Worm (Caenorhabditis elegans) whole organism, L3 larva: Measurements from ENCODE around the gene nfi-1.
A peak's percentile ranks its signal among the peaks of the same experiment; 100 is the strongest.

Experiments
- R02D3.7 ChIP-seq: fragments of 150-350 bp; optimal IDR thresholded peaks from 2 replicates; lab custom pipeline; 2014; ENCODE audit warnings: missing biosample characterization, missing genetic modification characterization
- ama-1 ChIP-seq: fragments of 150-350 bp; optimal IDR thresholded peaks from 2 replicates; lab custom pipeline; 2018
- ceh-16 ChIP-seq: sonication (generic microtip); optimal IDR thresholded peaks from 2 replicates; lab custom pipeline; 2017; ENCODE audit warnings: missing biosample characterization, missing genetic modification characterization
- ceh-28 ChIP-seq: fragments of 150-350 bp; optimal IDR thresholded peaks from 2 replicates; lab custom pipeline; 2014; ENCODE audit warnings: missing biosample characterization, missing genetic modification reagents, missing genetic modification characterization
- ceh-9 ChIP-seq: sonication (generic microtip); optimal IDR thresholded peaks from 2 replicates; lab custom pipeline; 2018; ENCODE audit warnings: missing biosample characterization, missing genetic modification characterization
- daf-12 ChIP-seq: fragments of 150-350 bp; optimal IDR thresholded peaks from 2 replicates; lab custom pipeline; 2014; ENCODE audit warnings: missing biosample characterization, missing genetic modification reagents, missing genetic modification characterization
- egl-27 ChIP-seq: sonication (generic microtip); optimal IDR thresholded peaks from 4 replicates; lab custom pipeline; 2017; ENCODE audit warnings: missing biosample characterization, missing genetic modification reagents, missing genetic modification characterization
- egl-5 ChIP-seq: fragments of 150-350 bp; optimal IDR thresholded peaks from 2 replicates; lab custom pipeline; 2017; ENCODE audit warnings: missing biosample characterization, missing genetic modification reagents, missing genetic modification characterization, inconsistent platforms
- elt-2 ChIP-seq: sonication (generic microtip); optimal IDR thresholded peaks from 2 replicates; lab custom pipeline; 2016; ENCODE audit warnings: missing genetic modification reagents, mild to moderate bottlenecking, missing genetic modification characterization, missing compliant biosample characterization
- elt-3 ChIP-seq, 3 experiments: fragments of 150-350 bp in 1 of 3; sonication (generic microtip) in 2 of 3; optimal IDR thresholded peaks; 2 replicates in 2 of 3; 4 replicates in 1 of 3; lab custom pipeline; 2014 to 2017; ENCODE audit warnings: missing biosample characterization in 3 of 3, missing genetic modification characterization in 3 of 3
- eor-1 ChIP-seq, 2 experiments: fragments of 150-350 bp; optimal IDR thresholded peaks; 2 replicates each; lab custom pipeline; 2014 to 2018; ENCODE audit warnings: missing biosample characterization in 2 of 2, missing genetic modification characterization in 2 of 2
- fkh-10 ChIP-seq: sonication (generic microtip); optimal IDR thresholded peaks from 2 replicates; lab custom pipeline; 2017; ENCODE audit warnings: missing biosample characterization, missing genetic modification reagents, missing genetic modification characterization
- fkh-2 ChIP-seq: fragments of 150-350 bp; optimal IDR thresholded peaks from 2 replicates; lab custom pipeline; 2014; ENCODE audit warnings: missing biosample characterization, missing genetic modification reagents, missing genetic modification characterization
- fos-1 ChIP-seq: fragments of 150-350 bp; optimal IDR thresholded peaks from 2 replicates; lab custom pipeline; 2014; ENCODE audit warnings: missing biosample characterization, missing genetic modification characterization
- hmg-11 ChIP-seq: sonication (generic microtip); optimal IDR thresholded peaks from 2 replicates; lab custom pipeline; 2016; ENCODE audit warnings: missing genetic modification characterization, missing compliant biosample characterization
- jun-1 ChIP-seq: fragments of 150-350 bp; optimal IDR thresholded peaks from 2 replicates; lab custom pipeline; 2014; ENCODE audit warnings: missing biosample characterization, missing genetic modification reagents, missing genetic modification characterization
- lin-39 ChIP-seq: fragments of 150-350 bp; optimal IDR thresholded peaks from 2 replicates; lab custom pipeline; 2018; ENCODE audit warnings: missing biosample characterization, missing genetic modification reagents, missing genetic modification characterization
- lsy-12 ChIP-seq: sonication (generic microtip); optimal IDR thresholded peaks from 2 replicates; lab custom pipeline; 2016; ENCODE audit warnings: mild to moderate bottlenecking, missing genetic modification characterization, missing compliant biosample characterization
- mml-1 ChIP-seq: fragments of 150-350 bp; sonication (generic microtip); optimal IDR thresholded peaks from 3 replicates; lab custom pipeline; 2014; ENCODE audit warnings: missing biosample characterization, missing genetic modification characterization
- nfya-1 ChIP-seq: sonication (generic microtip); optimal IDR thresholded peaks from 2 replicates; lab custom pipeline; 2017; ENCODE audit warnings: missing genetic modification characterization, mild to moderate bottlenecking, missing compliant biosample characterization, antibody characterized with exemption, moderate library complexity; ENCODE audit not compliant: insufficient read depth
- nhr-11 ChIP-seq: fragments of 150-350 bp; optimal IDR thresholded peaks from 2 replicates; lab custom pipeline; 2014; ENCODE audit warnings: missing biosample characterization, missing genetic modification characterization
- nhr-12 ChIP-seq: fragments of 150-350 bp; optimal IDR thresholded peaks from 2 replicates; lab custom pipeline; 2014; ENCODE audit warnings: missing biosample characterization, missing genetic modification characterization
- nhr-23 ChIP-seq: fragments of 150-350 bp; optimal IDR thresholded peaks from 2 replicates; lab custom pipeline; 2014; ENCODE audit warnings: missing biosample characterization, missing genetic modification reagents, missing genetic modification characterization
- nhr-25 ChIP-seq: sonication (generic microtip); optimal IDR thresholded peaks from 2 replicates; lab custom pipeline; 2017; ENCODE audit warnings: missing biosample characterization, missing genetic modification characterization
- nhr-43 ChIP-seq: sonication (generic microtip); optimal IDR thresholded peaks from 2 replicates; lab custom pipeline; 2016; ENCODE audit warnings: mild to moderate bottlenecking, missing genetic modification characterization, missing compliant biosample characterization; ENCODE audit not compliant: poor library complexity, severe bottlenecking
- nhr-67 ChIP-seq: fragments of 150-350 bp; optimal IDR thresholded peaks from 2 replicates; lab custom pipeline; 2014; ENCODE audit warnings: missing biosample characterization, missing genetic modification characterization
- nhr-77 ChIP-seq: fragments of 150-350 bp; optimal IDR thresholded peaks from 2 replicates; lab custom pipeline; 2014; ENCODE audit warnings: missing biosample characterization, missing genetic modification characterization
- pha-4 ChIP-seq: fragments of 150-350 bp; optimal IDR thresholded peaks from 2 replicates; lab custom pipeline; 2014; ENCODE audit warnings: missing biosample characterization, missing genetic modification reagents, missing genetic modification characterization
- pqm-1 ChIP-seq: fragments of 150-350 bp; optimal IDR thresholded peaks from 2 replicates; lab custom pipeline; 2017; ENCODE audit warnings: missing biosample characterization, missing genetic modification characterization, inconsistent platforms
- sea-2 ChIP-seq: fragments of 150-350 bp; sonication (generic microtip); optimal IDR thresholded peaks from 4 replicates; lab custom pipeline; 2014; ENCODE audit warnings: missing biosample characterization, missing genetic modification reagents, missing genetic modification characterization
- skn-1 ChIP-seq: fragments of 150-350 bp; optimal IDR thresholded peaks from 2 replicates; lab custom pipeline; 2014; ENCODE audit warnings: missing biosample characterization, missing genetic modification characterization
- snpc-4 ChIP-seq: fragments of 150-350 bp; optimal IDR thresholded peaks from 2 replicates; lab custom pipeline; 2014; ENCODE audit warnings: missing biosample characterization, missing genetic modification characterization
- tbx-2 ChIP-seq: sonication (generic microtip); optimal IDR thresholded peaks from 2 replicates; lab custom pipeline; 2016; ENCODE audit warnings: mild to moderate bottlenecking, missing genetic modification characterization, missing compliant biosample characterization
- unc-39 ChIP-seq: sonication (generic microtip); optimal IDR thresholded peaks from 4 replicates; lab custom pipeline; 2017; ENCODE audit warnings: missing biosample characterization, missing genetic modification characterization
- unc-62 ChIP-seq: fragments of 150-350 bp; sonication (generic microtip); optimal IDR thresholded peaks from 4 replicates; lab custom pipeline; 2014; ENCODE audit warnings: missing biosample characterization, missing genetic modification reagents, missing genetic modification characterization
- zag-1 ChIP-seq: fragments of 150-350 bp; optimal IDR thresholded peaks from 2 replicates; lab custom pipeline; 2014; ENCODE audit warnings: missing biosample characterization, missing genetic modification characterization

The nfi-1 gene

ce11 chrII:7549035-7549434 lies 11.1 kb downstream of the nfi-1 start, which contains the start of gene tph-1:
tph-1 (plus strand) TSS chrII:7549335.
- TF ChIP-seq zag-1 (no peak), ama-1 (lab: Kevin White, UChicago) (no peak), nhr-77 (tag; lab: Kevin White, UChicago) (no peak), tbx-2 (tag; lab: Kevin White, UChicago) (no peak), eor-1 (tag; optimal IDR thresholded peaks at IDR 0.05; lab: Kevin White, UChicago) (no peak), nhr-12 (tag; lab: Kevin White, UChicago) (no peak), fkh-2 (tag; lab: Kevin White, UChicago) (no peak), unc-39 (tag; lab: Kevin White, UChicago) (no peak), jun-1 (no peak), elt-2 (tag; lab: Kevin White, UChicago) (no peak), skn-1 (tag; lab: Kevin White, UChicago) (no peak), ceh-9 (tag; lab: Kevin White, UChicago) (no peak), nhr-11 (tag; lab: Kevin White, UChicago) (no peak), fos-1 (tag; lab: Kevin White, UChicago) (no peak), pqm-1 (no peak), fkh-10 (GFP tag; lab: Kevin White, UChicago) (no peak), mml-1 (no peak), unc-62 (GFP tag; lab: Kevin White, UChicago) (no peak), elt-3 (tag; optimal IDR thresholded peaks at IDR 0.05; lab: Kevin White, UChicago) (no peak)

DNA sequence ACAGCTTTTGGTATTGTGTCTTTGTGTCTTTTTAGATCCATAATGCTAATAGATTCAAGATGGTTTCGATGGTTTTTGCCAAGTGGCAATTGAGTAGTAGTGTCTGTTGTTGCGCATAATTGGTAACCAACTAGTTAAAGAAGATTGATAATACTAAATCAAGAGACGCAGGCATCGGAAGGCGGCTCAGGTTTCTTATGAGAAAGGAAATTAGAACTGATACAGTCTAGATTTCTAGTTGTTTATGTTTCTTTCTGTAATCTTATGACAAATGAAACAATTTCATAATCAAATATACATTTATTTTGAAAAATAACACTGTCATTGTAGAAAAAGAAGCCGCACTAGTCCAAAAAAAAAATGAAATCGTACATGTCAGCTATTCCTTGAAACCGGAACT lies 15.8 kb downstream of the nfi-1 start, which contains the start of gene ZK1290.10:
Gene ZK1290.10, minus strand, starts transcription at position 101 of the 400 bp plus-strand sequence.
- TF ChIP-seq egl-27: no peak
- TF ChIP-seq lin-39: no peak
- no peak for TF ChIP-seq fos-1 (tag; lab: Kevin White, UChicago)
- no peak for TF ChIP-seq jun-1
- no peak for TF ChIP-seq nhr-25 (tag; lab: Kevin White, UChicago)
- TF ChIP-seq hmg-11 (tag; lab: Kevin White, UChicago): no peak
- no peak for TF ChIP-seq nhr-43
- no peak for TF ChIP-seq fkh-2 (tag; lab: Kevin White, UChicago)
- TF ChIP-seq ceh-9 (tag; lab: Kevin White, UChicago): no peak
- no peak for TF ChIP-seq eor-1 (tag; optimal IDR thresholded peaks at IDR 0.05; lab: Kevin White, UChicago)
- no peak for TF ChIP-seq ceh-16 (tag; lab: Kevin White, UChicago)
- no peak for TF ChIP-seq R02D3.7 (tag; lab: Kevin White, UChicago)
- no peak for TF ChIP-seq unc-62 (GFP tag; lab: Kevin White, UChicago)
- no peak for TF ChIP-seq nfya-1
- TF ChIP-seq daf-12 (tag; lab: Kevin White, UChicago): no peak
- TF ChIP-seq egl-5 (tag; lab: Kevin White, UChicago): no peak
- TF ChIP-seq ceh-28 (tag; lab: Kevin White, UChicago): no peak
- no peak for TF ChIP-seq lsy-12
- no peak for TF ChIP-seq elt-2 (tag; lab: Kevin White, UChicago)
- no peak for TF ChIP-seq snpc-4 (tag; lab: Kevin White, UChicago)

ce11 chrII:7554716-7555247 lies 16.8 kb downstream of the nfi-1 start:
- TF ChIP-seq snpc-4 (tag; lab: Kevin White, UChicago): no peak
- TF ChIP-seq pha-4 (tag; lab: Kevin White, UChicago): peak; percentile 55
- TF ChIP-seq sea-2 (GFP tag; lab: Kevin White, UChicago): no peak
- no peak for TF ChIP-seq ceh-16 (tag; lab: Kevin White, UChicago)
- TF ChIP-seq nhr-67 (tag; lab: Kevin White, UChicago): no peak
- TF ChIP-seq elt-2 (tag; lab: Kevin White, UChicago): peak; percentile 98
- TF ChIP-seq nhr-12 (tag; lab: Kevin White, UChicago): no peak
- peak; percentile 84 for TF ChIP-seq jun-1
- TF ChIP-seq pqm-1: peak; percentile 79
- no peak for TF ChIP-seq nhr-23 (tag; lab: Kevin White, UChicago)
- no peak for TF ChIP-seq unc-62 (GFP tag; lab: Kevin White, UChicago)
- TF ChIP-seq ceh-28 (tag; lab: Kevin White, UChicago): no peak
- TF ChIP-seq nhr-25 (tag; lab: Kevin White, UChicago): peak; percentile 81
- no peak for TF ChIP-seq tbx-2 (tag; lab: Kevin White, UChicago)
